Fruit fly (Drosophila melanogaster) whole organism, embryonic: ENCODE measurements around the gene CG14720.
A peak's percentile ranks its signal among the peaks of the same experiment; 100 is the strongest.

Experiments used
- CG10431 ChIP-seq: fragments of 200-800 bp; sonication (Bioruptor generic); optimal IDR thresholded peaks from 3 replicates; lab custom pipeline; 2018; ENCODE audit warnings: missing biosample characterization, mild to moderate bottlenecking, missing genetic modification characterization
- CG11504 ChIP-seq: fragments of 200-800 bp; sonication (Bioruptor generic); optimal IDR thresholded peaks from 3 replicates; lab custom pipeline; 2019; ENCODE audit warnings: missing biosample characterization, mild to moderate bottlenecking, missing genetic modification characterization, moderate library complexity
- CG13624 ChIP-seq: fragments of 200-800 bp; sonication (Bioruptor generic); optimal IDR thresholded peaks from 2 replicates; lab custom pipeline; 2016; ENCODE audit warnings: missing biosample characterization, missing genetic modification characterization
- CG15479 ChIP-seq: fragments of 200-800 bp; sonication (Bioruptor generic); optimal IDR thresholded peaks from 3 replicates; lab custom pipeline; 2019; ENCODE audit warnings: missing biosample characterization, mild to moderate bottlenecking, missing genetic modification characterization, moderate library complexity
- CG1832 ChIP-seq: fragments of 200-800 bp; sonication (Bioruptor generic); optimal IDR thresholded peaks from 2 replicates; lab custom pipeline; 2017; ENCODE audit warnings: missing biosample characterization, mild to moderate bottlenecking, missing genetic modification characterization, inconsistent platforms
- CG18619 ChIP-seq: fragments of 200-800 bp; sonication (Bioruptor generic); optimal IDR thresholded peaks from 3 replicates; lab custom pipeline; 2017; ENCODE audit warnings: missing biosample characterization, mild to moderate bottlenecking, missing genetic modification characterization
- CG2199 ChIP-seq: fragments of 200-800 bp; sonication (Bioruptor generic); IDR thresholded peaks from 3 replicates; pipeline ENCODE4 v1.3.6; 2022; ENCODE audit warnings: missing biosample characterization, missing genetic modification characterization
- CG2712 ChIP-seq: fragments of 200-800 bp; optimal IDR thresholded peaks from 3 replicates; lab custom pipeline; 2019; ENCODE audit warnings: missing biosample characterization, mild to moderate bottlenecking, missing genetic modification characterization, moderate library complexity
- CG30403 ChIP-seq: fragments of 200-800 bp; sonication (Bioruptor generic); optimal IDR thresholded peaks from 3 replicates; lab custom pipeline; 2016; ENCODE audit warnings: missing biosample characterization, missing genetic modification characterization
- CG32532 ChIP-seq: fragments of 200-800 bp; sonication (Bioruptor generic); IDR thresholded peaks from 2 replicates; pipeline ENCODE4 v1.3.6; 2022; ENCODE audit warnings: missing biosample characterization, missing genetic modification characterization
- CG3838 ChIP-seq: fragments of 200-800 bp; sonication (Bioruptor generic); optimal IDR thresholded peaks from 3 replicates; lab custom pipeline; 2016; ENCODE audit warnings: missing biosample characterization, missing genetic modification characterization
- CG4282 ChIP-seq: fragments of 200-800 bp; sonication (Bioruptor generic); optimal IDR thresholded peaks from 2 replicates; lab custom pipeline; 2016; ENCODE audit warnings: missing biosample characterization, missing genetic modification characterization
- CG6683 ChIP-seq: fragments of 200-800 bp; sonication (Bioruptor generic); optimal IDR thresholded peaks from 2 replicates; lab custom pipeline; 2017; ENCODE audit warnings: missing biosample characterization, mild to moderate bottlenecking, missing genetic modification characterization, missing genetic modification reagents
- CG6689 ChIP-seq: fragments of 200-800 bp; sonication (Bioruptor generic); IDR thresholded peaks from 2 replicates; pipeline ENCODE4 v1.3.6; 2022; ENCODE audit warnings: missing biosample characterization, missing genetic modification characterization
- CG7556 ChIP-seq: fragments of 200-800 bp; sonication (Bioruptor generic); optimal IDR thresholded peaks from 2 replicates; lab custom pipeline; 2017; ENCODE audit warnings: missing biosample characterization, mild to moderate bottlenecking, missing genetic modification characterization
- CG8089 ChIP-seq: fragments of 200-800 bp; sonication (Bioruptor generic); optimal IDR thresholded peaks from 3 replicates; lab custom pipeline; 2016; ENCODE audit warnings: missing biosample characterization, missing genetic modification characterization
- Dll ChIP-seq: fragments of 200-800 bp; sonication (Bioruptor generic); IDR thresholded peaks from 4 replicates; pipeline ENCODE4 v1.3.6; 2022; ENCODE audit warnings: missing biosample characterization, missing genetic modification characterization; ENCODE audit not compliant: partially characterized antibody
- Doc2 ChIP-seq: fragments of 200-800 bp; sonication (Bioruptor generic); IDR thresholded peaks from 2 replicates; pipeline ENCODE4 v1.3.6; 2022; ENCODE audit warnings: missing biosample characterization, missing genetic modification characterization
- Elba2 ChIP-seq: fragments of 200-800 bp; sonication (Bioruptor generic); optimal IDR thresholded peaks from 3 replicates; lab custom pipeline; 2016; ENCODE audit warnings: missing biosample characterization, missing genetic modification characterization
- GATAe ChIP-seq: fragments of 200-800 bp; sonication (Bioruptor generic); conservative IDR thresholded peaks from 2 replicates; pipeline ENCODE4 v1.3.6; 2022; ENCODE audit warnings: missing biosample characterization, missing genetic modification characterization
- Gsc ChIP-seq: fragments of 200-800 bp; sonication (Bioruptor generic); IDR thresholded peaks from 2 replicates; pipeline ENCODE4 v1.3.6; 2022; ENCODE audit warnings: missing biosample characterization, missing genetic modification characterization
- HLHmδ ChIP-seq: fragments of 200-800 bp; sonication (Bioruptor generic); optimal IDR thresholded peaks from 2 replicates; lab custom pipeline; 2018; ENCODE audit warnings: missing biosample characterization, mild to moderate bottlenecking, missing genetic modification characterization, moderate library complexity
- Hsf ChIP-seq: fragments of 200-800 bp; sonication (Bioruptor generic); optimal IDR thresholded peaks from 3 replicates; lab custom pipeline; 2016; ENCODE audit warnings: missing biosample characterization, missing genetic modification characterization
- Max ChIP-seq: fragments of 200-800 bp; sonication (Bioruptor generic); optimal IDR thresholded peaks from 2 replicates; lab custom pipeline; 2016; ENCODE audit warnings: missing biosample characterization, mild to moderate bottlenecking, missing genetic modification characterization
- Med ChIP-seq: fragments of 200-800 bp; sonication (Bioruptor generic); peaks from one replicate; lab custom pipeline; 2016; ENCODE audit warnings: missing biosample characterization, missing genetic modification characterization, mild to moderate bottlenecking, inconsistent platforms, moderate library complexity
- NFAT ChIP-seq: fragments of 200-800 bp; sonication (Bioruptor generic); IDR thresholded peaks from 2 replicates; pipeline ENCODE4 v1.3.6; 2022; ENCODE audit warnings: missing biosample characterization, missing genetic modification characterization
- Poxn ChIP-seq: fragments of 200-800 bp; sonication (Bioruptor generic); IDR thresholded peaks from 2 replicates; pipeline ENCODE4 v1.3.6; 2022; ENCODE audit warnings: missing biosample characterization, missing genetic modification characterization
- Ptx1 ChIP-seq: fragments of 200-800 bp; sonication (Bioruptor generic); IDR thresholded peaks from 2 replicates; pipeline ENCODE4 v1.3.6; 2022; ENCODE audit warnings: missing biosample characterization, missing genetic modification characterization
- Side ChIP-seq: fragments of 200-800 bp; sonication (Bioruptor generic); optimal IDR thresholded peaks from 2 replicates; lab custom pipeline; 2016; ENCODE audit warnings: missing biosample characterization, missing genetic modification characterization
- Sin3A ChIP-seq: fragments of >200 bp; optimal IDR thresholded peaks from 2 replicates; lab custom pipeline; 2018
- Six4 ChIP-seq: fragments of 200-800 bp; sonication (Bioruptor generic); optimal IDR thresholded peaks from 2 replicates; lab custom pipeline; 2016; ENCODE audit warnings: missing biosample characterization, missing genetic modification characterization
- Trl ChIP-seq, 3 experiments: fragments of >200 bp in 2 of 3; fragments of 200-800 bp in 1 of 3; sonication (Bioruptor generic) in 1 of 3; optimal IDR thresholded peaks; 2 replicates in 1 of 3; 3 replicates in 2 of 3; lab custom pipeline; 2016 to 2017; ENCODE audit warnings: missing biosample characterization in 1 of 3, missing genetic modification characterization in 1 of 3
- ase ChIP-seq: fragments of 200-800 bp; sonication (Bioruptor generic); IDR thresholded peaks from 3 replicates; pipeline ENCODE4 v1.3.6; 2022; ENCODE audit warnings: missing biosample characterization, missing genetic modification characterization
- az2 ChIP-seq: fragments of 200-800 bp; sonication (Bioruptor generic); optimal IDR thresholded peaks from 3 replicates; lab custom pipeline; 2016; ENCODE audit warnings: missing biosample characterization, missing genetic modification characterization
- chm ChIP-seq: fragments of 200-800 bp; sonication (Bioruptor generic); IDR thresholded peaks from 2 replicates; pipeline ENCODE4 v1.3.6; 2022; ENCODE audit warnings: missing biosample characterization, missing genetic modification characterization
- disco-r ChIP-seq: fragments of 200-800 bp; sonication (Bioruptor generic); optimal IDR thresholded peaks from 2 replicates; lab custom pipeline; 2016; ENCODE audit warnings: missing biosample characterization, missing genetic modification characterization
- dm ChIP-seq: fragments of 200-800 bp; sonication (Bioruptor generic); optimal IDR thresholded peaks from 3 replicates; lab custom pipeline; 2016; ENCODE audit warnings: missing biosample characterization, missing genetic modification characterization
- emc ChIP-seq: fragments of 200-800 bp; sonication (Bioruptor generic); optimal IDR thresholded peaks from 2 replicates; lab custom pipeline; 2016; ENCODE audit warnings: missing biosample characterization, missing genetic modification characterization
- hbn ChIP-seq: fragments of 200-800 bp; sonication (Bioruptor generic); IDR thresholded peaks from 2 replicates; pipeline ENCODE4 v1.3.6; 2022; ENCODE audit warnings: missing biosample characterization, missing genetic modification characterization; ENCODE audit not compliant: partially characterized antibody
- kah ChIP-seq: fragments of 200-800 bp; sonication (Bioruptor generic); optimal IDR thresholded peaks from 2 replicates; lab custom pipeline; 2018; ENCODE audit warnings: missing biosample characterization, mild to moderate bottlenecking, missing genetic modification characterization
- lbe ChIP-seq: fragments of 200-800 bp; sonication (Bioruptor generic); optimal IDR thresholded peaks from 2 replicates; lab custom pipeline; 2016; ENCODE audit warnings: missing biosample characterization, mild to moderate bottlenecking, missing genetic modification characterization
- oc ChIP-seq: fragments of 200-800 bp; sonication (Bioruptor generic); optimal IDR thresholded peaks from 2 replicates; lab custom pipeline; 2018; ENCODE audit warnings: missing biosample characterization, mild to moderate bottlenecking, missing genetic modification characterization, moderate library complexity
- schlank ChIP-seq: fragments of 200-800 bp; sonication (Bioruptor generic); optimal IDR thresholded peaks from 2 replicates; lab custom pipeline; 2018; ENCODE audit warnings: missing biosample characterization, mild to moderate bottlenecking, missing genetic modification characterization
- sens ChIP-seq: fragments of 200-800 bp; sonication (Bioruptor generic); peaks from one replicate; lab custom pipeline; 2016; ENCODE audit warnings: missing biosample characterization, missing genetic modification characterization
- tll ChIP-seq, 2 experiments: fragments of 200-800 bp in 1 of 2; fragments of >200 bp in 1 of 2; sonication (Bioruptor generic) in 1 of 2; optimal IDR thresholded peaks; 2 replicates each; lab custom pipeline; 2017 to 2019; ENCODE audit warnings: missing biosample characterization in 2 of 2, missing genetic modification characterization in 2 of 2, mild to moderate bottlenecking in 1 of 2, moderate library complexity in 1 of 2
- vfl ChIP-seq: fragments of 200-800 bp; sonication (Bioruptor generic); optimal IDR thresholded peaks from 2 replicates; lab custom pipeline; 2016; ENCODE audit warnings: missing biosample characterization, missing genetic modification characterization
- zen2 ChIP-seq: fragments of 200-800 bp; sonication (Bioruptor generic); IDR thresholded peaks from 3 replicates; pipeline ENCODE4 v1.3.6; 2022; ENCODE audit warnings: missing biosample characterization, missing genetic modification characterization; ENCODE audit not compliant: partially characterized antibody
- zf30C ChIP-seq: fragments of 200-800 bp; sonication (Bioruptor generic); optimal IDR thresholded peaks from 3 replicates; lab custom pipeline; 2018; ENCODE audit warnings: missing biosample characterization, mild to moderate bottlenecking, missing genetic modification characterization

Gene CG14720

DNA sequence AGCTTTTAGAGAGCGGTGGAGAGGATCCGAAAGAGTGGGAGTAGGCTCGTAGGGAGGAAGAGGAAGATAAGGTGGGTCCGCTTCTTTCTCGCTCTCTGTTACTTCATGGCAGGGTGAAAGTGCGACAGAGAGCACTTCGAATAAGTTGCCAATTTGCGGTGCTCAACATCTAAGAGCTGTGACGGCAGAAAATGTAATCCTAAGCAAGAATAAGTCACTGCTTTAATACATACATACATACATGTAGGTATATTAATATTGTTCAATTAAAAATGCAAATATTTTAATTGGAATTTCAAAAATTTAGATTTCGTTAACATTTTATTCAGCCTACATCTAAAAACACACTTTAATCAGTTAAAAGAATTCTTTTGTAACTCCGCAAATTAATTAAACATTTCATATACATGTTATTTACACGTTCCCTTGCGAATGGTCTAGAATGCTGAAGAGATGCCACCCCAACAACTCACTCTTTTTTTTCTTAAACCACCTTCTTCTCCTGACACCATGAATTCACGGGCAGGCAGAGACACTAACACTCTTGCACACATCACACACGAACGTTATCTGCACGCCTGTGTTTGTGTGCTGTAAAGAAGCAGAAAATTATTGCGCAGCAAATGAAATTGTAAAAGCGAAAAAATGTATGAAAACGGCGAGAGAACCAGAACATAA lies 47.2 kb downstream of the CG14720 start (continued):
- TF ChIP-seq CG30403 (GFP tag; lab: Kevin White, UChicago) (peak; percentile 26), lbe (GFP tag; lab: Kevin White, UChicago) (peak; percentile 58), sens (GFP tag; lab: Kevin White, UChicago) (peak; percentile 10)

DNA sequence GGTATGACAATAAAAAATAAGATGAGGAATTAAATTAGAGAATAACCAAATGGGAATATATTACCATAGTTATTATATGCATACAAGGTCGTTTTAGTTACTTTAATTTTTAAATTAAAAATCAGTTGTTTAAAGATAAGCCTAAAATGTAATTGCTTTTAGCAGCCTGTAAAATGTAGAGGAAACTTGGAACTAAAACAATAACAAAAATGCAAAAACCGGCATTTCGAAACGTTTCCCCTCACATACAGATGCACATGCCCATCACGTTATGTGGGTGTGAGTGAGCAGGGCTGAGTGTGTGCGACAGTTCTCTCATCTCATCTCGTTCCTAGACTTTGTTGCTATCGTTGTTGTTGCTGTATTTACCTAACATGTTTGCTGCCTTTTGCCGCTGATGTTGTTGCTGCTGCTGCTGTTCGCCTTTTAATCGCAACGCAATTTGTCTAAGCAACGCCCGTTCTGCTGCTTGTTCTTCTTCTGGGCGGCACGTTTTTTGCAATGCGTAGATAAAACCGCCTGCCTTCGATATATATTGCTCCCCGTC lies 47.8 kb downstream of the CG14720 start:
- TF ChIP-seq NFAT (GFP tag; lab: Robert Waterston, UW) (no peak), chm (GFP tag; lab: Robert Waterston, UW) (no peak), HLHmδ (peak; percentile 18), Max (GFP tag; lab: Kevin White, UChicago) (peak; percentile 3), oc (no peak), zf30C (no peak), CG15479 (peak; percentile 60), emc (GFP tag; lab: Kevin White, UChicago) (no peak), disco-r (no peak), GATAe (no peak), CG1832 (GFP tag; lab: Kevin White, UChicago) (no peak), Elba2 (GFP tag; lab: Kevin White, UChicago) (no peak), Hsf (GFP tag; lab: Kevin White, UChicago) (no peak), dm (no peak), vfl (no peak), CG32532 (GFP tag; lab: Robert Waterston, UW) (no peak), CG13624 (GFP tag; lab: Kevin White, UChicago) (peak; percentile 81), CG7556 (GFP tag; lab: Kevin White, UChicago) (no peak), zen2 (no peak), CG2712 (no peak), Dll (GFP tag; lab: Robert Waterston, UW) (no peak), CG8089 (no peak), schlank (no peak), CG3838 (GFP tag; lab: Kevin White, UChicago) (peak; percentile 14), CG2199 (GFP tag; lab: Robert Waterston, UW) (no peak), CG6689 (GFP tag; lab: Robert Waterston, UW) (no peak), Med (peak; percentile 64), Doc2 (no peak), kah (GFP tag; lab: Kevin White, UChicago) (no peak), CG6683 (GFP tag; lab: Kevin White, UChicago) (no peak), ase (GFP tag; lab: Robert Waterston, UW) (no peak), Six4 (GFP tag; lab: Kevin White, UChicago) (no peak), Poxn (GFP tag; lab: Robert Waterston, UW) (no peak), hbn (GFP tag; lab: Robert Waterston, UW) (no peak), tll (GFP tag; optimal IDR thresholded peaks at IDR 0.05; lab: Kevin White, UChicago) (peak in 1 of 2 experiments; percentile 7), CG18619 (no peak), Gsc (no peak), CG4282 (no peak), Ptx1 (GFP tag; lab: Robert Waterston, UW) (no peak), CG11504 (tag; lab: Kevin White, UChicago) (peak; percentile 9), az2 (GFP tag; lab: Kevin White, UChicago) (no peak), Side (GFP tag; lab: Kevin White, UChicago) (no peak), Sin3A (no peak), CG10431 (GFP tag; lab: Kevin White, UChicago) (no peak), Trl (optimal IDR thresholded peaks at IDR 0.05; lab: Kevin White, UChicago) (peak in 1 of 2 experiments; percentile 39), Trl (GFP tag; optimal IDR thresholded peaks at IDR 0.05; lab: Kevin White, UChicago) (no peak)
